Worm (Caenorhabditis elegans): ENCODE results near the gene F43G6.16.

Gene F43G6.16

ce11 chrII:11782493-11782892 lies at the start of gene F43G6.16:
F43G6.16 (minus strand) TSS chrII:11782633.
- no peak for TF ChIP-seq him-1 (tag; optimal IDR thresholded peaks at IDR 0.05)
- TF ChIP-seq W03F9.2 (tag; optimal IDR thresholded peaks at IDR 0.05): no peak
- TF ChIP-seq dao-5 (tag; optimal IDR thresholded peaks at IDR 0.05): no peak

- no peak for TF ChIP-seq dao-5 (tag; optimal IDR thresholded peaks at IDR 0.05)
- no peak for TF ChIP-seq him-1 (tag; optimal IDR thresholded peaks at IDR 0.05)
- TF ChIP-seq W03F9.2 (tag; optimal IDR thresholded peaks at IDR 0.05): no peak
These were observed 48.2 kb upstream of the F43G6.16 start for ce11 chrII:11830601-11831000.

DNA sequence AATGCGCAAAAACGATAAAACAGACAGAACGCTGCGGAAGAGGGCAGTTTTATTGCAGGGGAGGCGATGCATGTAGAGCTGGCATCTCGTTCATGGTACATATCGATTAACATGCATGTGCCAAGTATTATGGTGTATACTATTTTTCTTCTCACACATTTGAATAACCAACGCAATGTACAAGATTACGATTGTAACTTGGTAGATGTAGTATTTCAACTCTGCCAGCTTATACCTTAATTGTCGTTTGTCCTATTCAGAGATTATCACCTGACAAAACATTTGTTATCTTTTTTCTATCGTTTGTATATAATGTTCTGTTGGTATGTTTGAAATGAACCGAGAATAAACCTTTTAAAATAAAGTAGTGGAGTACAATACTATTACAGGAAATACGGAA lies 47.5 kb upstream of the F43G6.16 start, which contains the start of gene pes-5:
pes-5 (minus strand) TSS at position 101 of the 400 bp plus-strand sequence.
- no peak for TF ChIP-seq W03F9.2 (tag; optimal IDR thresholded peaks at IDR 0.05)

DNA sequence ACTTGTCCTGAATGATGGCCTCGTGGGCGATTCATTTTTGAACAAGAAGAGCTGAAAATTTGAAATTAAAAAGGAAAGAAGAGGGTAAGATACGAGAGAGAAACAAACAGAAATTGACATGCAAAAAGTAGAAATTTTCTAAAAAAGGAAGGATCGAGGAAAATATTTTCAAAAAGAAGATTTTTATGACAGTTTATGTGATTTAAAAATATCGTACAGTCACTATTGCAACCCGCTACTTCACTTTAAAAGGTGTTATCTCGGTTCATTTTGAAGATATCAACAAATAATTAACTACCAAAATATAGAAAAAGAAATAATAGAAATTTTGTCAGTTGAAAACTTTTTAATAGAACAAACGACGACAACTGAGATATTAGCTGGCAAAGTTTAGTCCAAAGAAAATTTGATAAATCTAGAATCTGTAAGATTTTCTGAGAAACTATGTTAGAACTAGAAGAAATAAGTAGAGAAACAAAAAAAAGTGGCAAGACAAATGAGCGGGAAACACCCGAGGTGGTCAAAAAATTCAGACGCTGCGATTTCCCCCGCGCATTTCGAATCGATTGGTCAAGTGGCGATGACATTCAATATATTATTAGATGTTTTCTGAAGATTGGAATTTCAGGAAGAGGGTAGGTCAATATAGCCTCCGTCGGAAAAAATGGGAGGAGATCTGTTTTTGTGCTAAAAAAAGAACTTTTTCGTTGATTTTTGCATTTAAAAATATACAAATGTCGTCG lies 41.3 kb upstream of the F43G6.16 start, which contains the start of gene Y6D1A.1:
Y6D1A.1 (minus strand) TSS at position 51 of the 743 bp plus-strand sequence.
- TF ChIP-seq W03F9.2 (tag; optimal IDR thresholded peaks at IDR 0.05) (no peak), dao-5 (tag; optimal IDR thresholded peaks at IDR 0.05) (no peak), him-1 (tag; optimal IDR thresholded peaks at IDR 0.05) (no peak)

ce11 chrII:11819824-11820223 lies 37.4 kb upstream of the F43G6.16 start, which contains the start of gene Y6D1A.2:
Y6D1A.2 (minus strand) TSS chrII:11819924.
- no peak for TF ChIP-seq W03F9.2 (tag; optimal IDR thresholded peaks at IDR 0.05)
- no peak for TF ChIP-seq dao-5 (tag; optimal IDR thresholded peaks at IDR 0.05)
- no peak for TF ChIP-seq him-1 (tag; optimal IDR thresholded peaks at IDR 0.05)

ce11 chrII:11816475-11816874 lies 34.0 kb upstream of the F43G6.16 start, which contains the start of gene pap-3:
pap-3 (minus strand) TSS chrII:11816575.
- TF ChIP-seq dao-5 (tag; optimal IDR thresholded peaks at IDR 0.05) (no peak), W03F9.2 (tag; optimal IDR thresholded peaks at IDR 0.05) (no peak), him-1 (tag; optimal IDR thresholded peaks at IDR 0.05) (no peak)

DNA sequence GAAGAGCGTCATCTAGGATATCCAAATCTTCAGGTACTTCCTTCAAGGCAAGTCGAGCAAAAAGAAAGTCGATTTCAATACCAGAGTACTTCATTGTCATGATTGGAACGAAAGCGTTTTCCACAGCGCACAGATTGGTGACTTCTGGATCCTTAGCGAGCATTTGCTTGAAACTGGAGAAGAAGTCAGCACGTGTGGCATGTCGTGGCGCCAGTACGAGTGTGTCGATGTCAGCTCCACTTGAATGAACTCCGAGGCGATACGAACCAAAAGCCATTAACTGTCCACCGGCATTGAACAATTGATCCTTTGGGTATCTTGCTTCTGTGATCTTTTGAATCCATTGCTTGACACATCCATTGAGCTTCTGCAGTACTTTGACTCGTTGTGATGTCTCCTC lies 33.6 kb upstream of the F43G6.16 start:
- TF ChIP-seq him-1 (tag; optimal IDR thresholded peaks at IDR 0.05) (no peak), W03F9.2 (tag; optimal IDR thresholded peaks at IDR 0.05) (no peak), dao-5 (tag; optimal IDR thresholded peaks at IDR 0.05) (no peak)

DNA sequence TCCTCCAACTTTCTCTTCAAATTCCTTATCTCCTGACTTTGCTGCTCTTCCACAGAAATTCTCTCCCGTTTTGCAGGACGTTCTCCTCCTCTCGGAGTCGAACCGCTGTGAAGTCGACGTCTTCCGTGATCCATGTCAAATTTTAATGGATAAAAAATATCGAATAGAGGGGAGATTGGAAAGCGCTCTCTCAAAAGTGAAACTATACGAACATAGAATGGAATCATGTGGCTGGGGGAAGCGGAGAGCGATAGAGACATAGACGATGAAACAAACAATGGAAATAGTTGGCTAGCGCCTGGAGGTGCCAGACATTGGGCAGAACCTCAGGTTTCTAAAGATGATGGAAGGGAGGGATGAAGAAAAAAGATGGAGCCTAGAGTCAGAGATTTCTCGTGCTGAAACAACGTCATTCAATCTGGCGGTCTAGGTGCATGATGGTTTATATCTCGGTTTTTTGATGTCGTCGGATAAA lies 31.5 kb upstream of the F43G6.16 start, which contains the start of gene F43G6.8:
F43G6.8 (minus strand) TSS at position 198 of the 475 bp plus-strand sequence.
- TF ChIP-seq him-1 (tag; optimal IDR thresholded peaks at IDR 0.05) (no peak), dao-5 (tag; optimal IDR thresholded peaks at IDR 0.05) (no peak), W03F9.2 (tag; optimal IDR thresholded peaks at IDR 0.05) (no peak)

DNA sequence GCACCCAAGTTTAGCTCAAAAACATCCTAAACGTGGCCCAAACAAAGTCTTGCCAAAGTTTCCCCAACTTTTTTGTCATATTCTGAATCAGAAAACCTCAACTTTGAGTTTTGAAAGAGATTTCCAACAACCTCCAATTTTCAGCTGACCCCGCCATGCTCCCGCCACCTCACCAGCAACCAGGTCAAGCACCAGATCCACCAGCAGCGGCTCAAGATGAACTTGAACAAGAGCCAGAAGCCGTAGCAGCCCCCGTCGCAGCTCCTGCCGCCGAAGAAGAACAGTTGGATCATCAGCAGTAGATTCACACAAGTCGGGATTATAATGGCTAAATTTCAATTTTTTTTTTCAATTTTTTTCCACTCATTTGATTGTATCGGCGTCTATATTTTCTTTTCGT lies 28.8 kb upstream of the F43G6.16 start:
- TF ChIP-seq W03F9.2 (tag; optimal IDR thresholded peaks at IDR 0.05) (no peak), him-1 (tag; optimal IDR thresholded peaks at IDR 0.05) (no peak), dao-5 (tag; optimal IDR thresholded peaks at IDR 0.05) (no peak)

DNA sequence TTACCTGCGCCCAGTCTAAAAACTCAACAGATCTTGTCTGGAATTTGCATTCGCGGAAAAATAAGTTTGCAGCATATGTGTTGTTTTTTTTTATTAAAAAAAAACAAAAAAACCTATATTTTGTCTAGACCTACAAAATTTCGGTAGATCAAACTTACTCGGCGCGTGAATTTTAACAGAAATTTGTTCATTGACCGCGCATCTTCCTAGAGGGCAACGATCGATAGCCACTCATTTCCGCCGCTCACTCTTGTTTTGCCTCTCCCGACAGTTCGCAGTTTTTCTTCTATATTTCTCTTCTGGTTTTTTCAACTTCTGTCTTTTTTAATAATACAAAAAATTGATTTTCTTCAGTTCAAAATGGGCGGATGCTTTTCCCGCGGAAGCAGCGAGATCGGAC lies 28.0 kb upstream of the F43G6.16 start, which contains the start of gene F43G6.7:
F43G6.7 (plus strand) TSS at position 355 of the 400 bp plus-strand sequence.
- TF ChIP-seq dao-5 (tag; optimal IDR thresholded peaks at IDR 0.05) (no peak), W03F9.2 (tag; optimal IDR thresholded peaks at IDR 0.05) (no peak), him-1 (tag; optimal IDR thresholded peaks at IDR 0.05) (no peak)

DNA sequence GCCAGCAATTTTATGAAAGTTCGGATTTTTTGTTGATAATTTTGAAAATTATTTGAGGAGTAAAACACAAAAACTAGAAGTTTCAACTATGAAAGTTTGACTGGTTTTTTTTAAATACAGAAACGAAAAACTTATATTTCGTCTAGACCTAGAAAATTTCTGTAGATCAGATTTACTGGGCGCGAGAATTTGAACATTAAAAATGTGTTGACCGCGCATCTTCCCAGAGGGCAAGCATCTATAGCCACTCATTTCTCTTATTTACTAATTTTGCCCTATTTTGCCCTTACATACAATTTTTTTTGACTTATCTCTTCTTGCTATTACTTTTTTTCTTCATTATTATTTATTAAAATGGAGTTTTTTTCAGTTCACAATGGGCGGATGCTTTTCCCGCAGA lies 26.5 kb upstream of the F43G6.16 start, which contains the start of gene F43G6.10:
F43G6.10 (plus strand) TSS at position 371 of the 400 bp plus-strand sequence.
- TF ChIP-seq W03F9.2 (tag; optimal IDR thresholded peaks at IDR 0.05) (no peak), dao-5 (tag; optimal IDR thresholded peaks at IDR 0.05) (no peak), him-1 (tag; optimal IDR thresholded peaks at IDR 0.05) (no peak)

DNA sequence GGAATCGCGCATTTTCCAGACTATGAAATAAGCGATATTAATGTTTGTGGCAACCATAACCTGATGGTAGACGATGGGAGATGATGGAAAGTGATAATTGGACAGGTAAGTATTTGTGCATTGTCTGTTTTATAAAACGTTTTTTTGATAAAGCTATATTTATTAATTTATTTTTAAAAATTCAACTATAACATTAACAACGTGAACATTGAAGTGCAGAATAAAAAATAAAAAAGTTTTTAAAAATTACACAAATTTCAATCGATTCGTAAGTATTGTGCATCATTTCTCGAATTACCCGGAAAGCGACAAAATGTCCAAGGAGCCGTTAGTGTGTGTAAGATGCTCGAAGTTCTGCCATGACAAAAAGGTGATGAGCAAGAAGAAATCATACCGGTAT lies 23.8 kb upstream of the F43G6.16 start, which contains the start of gene jmjd-1.1:
jmjd-1.1 (plus strand) TSS at position 301 of the 400 bp plus-strand sequence.
- TF ChIP-seq W03F9.2 (tag; optimal IDR thresholded peaks at IDR 0.05): no peak
- no peak for TF ChIP-seq dao-5 (tag; optimal IDR thresholded peaks at IDR 0.05)
- TF ChIP-seq him-1 (tag; optimal IDR thresholded peaks at IDR 0.05): no peak

ce11 chrII:11802451-11802850 lies 20.0 kb upstream of the F43G6.16 start, which contains the start of gene F43G6.17:
F43G6.17 (plus strand) TSS chrII:11802751.
- TF ChIP-seq dao-5 (tag; optimal IDR thresholded peaks at IDR 0.05) (no peak), him-1 (tag; optimal IDR thresholded peaks at IDR 0.05) (no peak), W03F9.2 (tag; optimal IDR thresholded peaks at IDR 0.05) (no peak)

DNA sequence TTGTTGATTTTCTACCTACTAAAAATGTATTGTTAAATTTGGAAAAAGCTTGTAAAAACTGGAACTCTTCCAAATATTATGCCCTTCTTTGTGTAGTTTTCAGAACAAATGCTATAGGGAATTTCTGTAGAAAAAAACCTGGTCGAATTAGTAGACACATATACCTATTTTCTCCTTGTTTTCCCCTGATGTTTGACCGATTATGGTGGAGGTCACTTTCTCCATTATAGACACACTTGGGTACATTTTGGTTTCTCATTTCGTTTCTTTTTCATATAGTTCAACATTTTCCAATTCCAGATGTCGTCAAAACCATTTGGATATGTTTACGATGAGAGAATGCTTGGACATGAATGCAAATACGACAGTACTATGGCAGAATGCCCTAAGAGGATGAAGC lies 16.3 kb upstream of the F43G6.16 start, which contains the start of gene hda-5:
hda-5 (plus strand) TSS at position 301 of the 400 bp plus-strand sequence.
- no peak for TF ChIP-seq W03F9.2 (tag; optimal IDR thresholded peaks at IDR 0.05)
- TF ChIP-seq dao-5 (tag; optimal IDR thresholded peaks at IDR 0.05): no peak
- no peak for TF ChIP-seq him-1 (tag; optimal IDR thresholded peaks at IDR 0.05)
